Worm (Caenorhabditis elegans) whole organism, L1 larva: ENCODE results near the gene sru-1.

ENCODE experiments used
- alr-1 ChIP-seq: fragments of 200-800 bp; sonication (Bioruptor generic); optimal IDR thresholded peaks from 2 replicates; lab custom pipeline; 2018; ENCODE audit warnings: borderline replicate concordance, mild to moderate bottlenecking, missing genetic modification characterization, missing compliant biosample characterization
- ama-1 ChIP-seq: fragments of 150-350 bp; optimal IDR thresholded peaks from 2 replicates; lab custom pipeline; 2014
- ces-1 ChIP-seq: fragments of 150-350 bp; optimal IDR thresholded peaks from 2 replicates; lab custom pipeline; 2014; ENCODE audit warnings: missing biosample characterization, missing genetic modification reagents, missing genetic modification characterization
- lin-15B ChIP-seq: fragments of 150-350 bp; sonication (generic microtip); optimal IDR thresholded peaks from 3 replicates; lab custom pipeline; 2014; ENCODE audit warnings: missing biosample characterization, missing genetic modification characterization
- mdl-1 ChIP-seq, 2 experiments: fragments of 150-350 bp; optimal IDR thresholded peaks; 2 replicates each; lab custom pipeline; 2014 to 2017; ENCODE audit warnings: missing biosample characterization in 2 of 2, missing genetic modification characterization in 2 of 2, inconsistent platforms in 1 of 2
- nhr-237 ChIP-seq: fragments of 150-350 bp; optimal IDR thresholded peaks from 2 replicates; lab custom pipeline; 2014; ENCODE audit warnings: missing biosample characterization, missing genetic modification characterization
- pag-3 ChIP-seq: sonication (generic microtip); optimal IDR thresholded peaks from 2 replicates; lab custom pipeline; 2017; ENCODE audit warnings: missing genetic modification characterization, mild to moderate bottlenecking, missing compliant biosample characterization, antibody characterized with exemption, borderline replicate concordance; ENCODE audit not compliant: insufficient read depth
- pqm-1 ChIP-seq: sonication (generic microtip); optimal IDR thresholded peaks from 3 replicates; lab custom pipeline; 2017; ENCODE audit warnings: missing biosample characterization, missing genetic modification characterization
- skn-1 ChIP-seq: fragments of 150-350 bp; optimal IDR thresholded peaks from 2 replicates; lab custom pipeline; 2014; ENCODE audit warnings: missing biosample characterization, missing genetic modification characterization
- snpc-4 ChIP-seq: fragments of 150-350 bp; optimal IDR thresholded peaks from 2 replicates; lab custom pipeline; 2014; ENCODE audit warnings: missing biosample characterization, missing genetic modification characterization
- sptf-1 ChIP-seq: fragments of 150-350 bp; optimal IDR thresholded peaks from 2 replicates; lab custom pipeline; 2014; ENCODE audit warnings: missing biosample characterization, missing genetic modification characterization
- unc-86 ChIP-seq: sonication (generic microtip); optimal IDR thresholded peaks from 2 replicates; lab custom pipeline; 2016; ENCODE audit warnings: missing genetic modification characterization, missing compliant biosample characterization
- ztf-11 ChIP-seq, 2 experiments: sonication (generic microtip); optimal IDR thresholded peaks; 2 replicates each; lab custom pipeline; 2016 to 2017; ENCODE audit warnings: missing genetic modification characterization in 2 of 2, missing biosample characterization in 1 of 2, missing compliant biosample characterization in 1 of 2

- TF ChIP-seq snpc-4 (tag; lab: Kevin White, UChicago) = no peak
- TF ChIP-seq mdl-1 (tag; optimal IDR thresholded peaks at IDR 0.05; lab: Kevin White, UChicago) = no peak
- TF ChIP-seq sptf-1 (tag; lab: Kevin White, UChicago) = no peak
- TF ChIP-seq ama-1 (lab: Kevin White, UChicago) = no peak
- no peak for TF ChIP-seq ces-1 (GFP tag; lab: Kevin White, UChicago)
- TF ChIP-seq ztf-11 (tag; optimal IDR thresholded peaks at IDR 0.05; lab: Kevin White, UChicago) = no peak
- TF ChIP-seq pqm-1 = no peak
- TF ChIP-seq skn-1 = no peak
- no peak for TF ChIP-seq pag-3 (tag; lab: Kevin White, UChicago)
- no peak for TF ChIP-seq unc-86 (tag; lab: Kevin White, UChicago)
- TF ChIP-seq nhr-237 = no peak
- TF ChIP-seq alr-1 = no peak
- no peak for TF ChIP-seq lin-15B (tag; lab: Kevin White, UChicago)
Measured at ce11 chrIV:9538214-9538613, 49.8 kb downstream of the sru-1 start.
